Worm (Caenorhabditis elegans): ENCODE measurements around the gene srh-83.

srh-83 gene

ce11 chrV:7153046-7153445 is 11.3 kb upstream of the srh-83 start, which contains the start of gene fat-7:
fat-7 (minus strand) TSS chrV:7153146.
- TF ChIP-seq nhr-129 (tag; optimal IDR thresholded peaks at IDR 0.05) (no peak), F13H6.1 (tag; optimal IDR thresholded peaks at IDR 0.05) (no peak), gmeb-1 (tag; optimal IDR thresholded peaks at IDR 0.05) (no peak), ztf-11 (tag; optimal IDR thresholded peaks at IDR 0.05) (no peak), sma-3 (GFP tag; optimal IDR thresholded peaks at IDR 0.05) (no peak), nhr-10 (tag; optimal IDR thresholded peaks at IDR 0.05) (no peak), nhr-6 (tag; optimal IDR thresholded peaks at IDR 0.05) (no peak), skn-1 (tag; optimal IDR thresholded peaks at IDR 0.05) (no peak), sem-4 (tag; optimal IDR thresholded peaks at IDR 0.05) (no peak), ztf-4 (tag; optimal IDR thresholded peaks at IDR 0.05) (no peak), ztf-1 (GFP tag; conservative IDR thresholded peaks at IDR 0.05) (no peak), mab-5 (tag; optimal IDR thresholded peaks at IDR 0.05) (no peak), alr-1 (tag; optimal IDR thresholded peaks at IDR 0.05) (no peak), dmd-4 (tag; optimal IDR thresholded peaks at IDR 0.05) (no peak), nhr-21 (tag; optimal IDR thresholded peaks at IDR 0.05) (no peak), ceh-82 (tag; optimal IDR thresholded peaks at IDR 0.05) (no peak), sma-9 (GFP tag; optimal IDR thresholded peaks at IDR 0.05) (no peak), sma-9 (tag; optimal IDR thresholded peaks at IDR 0.05) (no peak), nhr-11 (tag; optimal IDR thresholded peaks at IDR 0.05) (no peak), elt-3 (tag; optimal IDR thresholded peaks at IDR 0.05) (no peak), fos-1 (tag; optimal IDR thresholded peaks at IDR 0.05) (no peak)

- no peak for TF ChIP-seq ztf-1 (GFP tag; conservative IDR thresholded peaks at IDR 0.05)
- no peak for TF ChIP-seq sma-3 (GFP tag; optimal IDR thresholded peaks at IDR 0.05)
These were observed 8.2 kb upstream of the srh-83 start, which contains the start of gene F10D2.10 for ce11 chrV:7156079-7156478. F10D2.10 (minus strand) TSS chrV:7156179.

- TF ChIP-seq nhr-77 (tag; optimal IDR thresholded peaks at IDR 0.05) (no peak), fos-1 (tag; optimal IDR thresholded peaks at IDR 0.05) (peak; percentile 58), sma-3 (GFP tag; optimal IDR thresholded peaks at IDR 0.05) (peak; percentile 1), sma-9 (GFP tag; optimal IDR thresholded peaks at IDR 0.05) (peak; percentile 51), sma-9 (tag; optimal IDR thresholded peaks at IDR 0.05) (no peak), blmp-1 (tag; optimal IDR thresholded peaks at IDR 0.05; ENCODE audit: insufficient read depth) (no peak)
These were observed 7.2 kb upstream of the srh-83 start, which contains the start of gene ugt-39 for ce11 chrV:7157089-7157488. ugt-39 (plus strand) TSS chrV:7157142.

ce11 chrV:7159391-7159790 is 4.9 kb upstream of the srh-83 start, which contains the start of gene str-204:
str-204 (plus strand) TSS chrV:7159691.
- TF ChIP-seq lin-11 (tag; optimal IDR thresholded peaks at IDR 0.05) (no peak), R02D3.7 (tag; optimal IDR thresholded peaks at IDR 0.05) (no peak), mdl-1 (tag; optimal IDR thresholded peaks at IDR 0.05) (no peak), nhr-21 (tag; optimal IDR thresholded peaks at IDR 0.05) (no peak), nhr-129 (tag; optimal IDR thresholded peaks at IDR 0.05) (no peak), aly-2 (tag; optimal IDR thresholded peaks at IDR 0.05) (no peak), elt-3 (tag; optimal IDR thresholded peaks at IDR 0.05) (no peak), nhr-237 (tag; optimal IDR thresholded peaks at IDR 0.05) (no peak), lsy-2 (tag; optimal IDR thresholded peaks at IDR 0.05) (no peak), crh-2 (tag; optimal IDR thresholded peaks at IDR 0.05) (no peak), lin-13 (GFP tag; optimal IDR thresholded peaks at IDR 0.05) (no peak)

- peak; percentile 34 for TF ChIP-seq sma-9 (GFP tag; optimal IDR thresholded peaks at IDR 0.05)
- TF ChIP-seq sma-9 (tag; optimal IDR thresholded peaks at IDR 0.05), result no peak
- no peak for TF ChIP-seq crh-2 (tag; optimal IDR thresholded peaks at IDR 0.05)
- no peak for TF ChIP-seq fos-1 (tag; optimal IDR thresholded peaks at IDR 0.05)
- no peak for TF ChIP-seq snpc-4 (tag; optimal IDR thresholded peaks at IDR 0.05)
- TF ChIP-seq unc-39 (tag; optimal IDR thresholded peaks at IDR 0.05), result no peak
- peak; percentile 3 for TF ChIP-seq sma-3 (GFP tag; optimal IDR thresholded peaks at IDR 0.05)
- TF ChIP-seq zag-1 (tag; optimal IDR thresholded peaks at IDR 0.05), result no peak
- no peak for TF ChIP-seq peb-1 (tag; optimal IDR thresholded peaks at IDR 0.05)
- TF ChIP-seq nhr-10 (tag; optimal IDR thresholded peaks at IDR 0.05), result no peak
- TF ChIP-seq dmd-4 (tag; optimal IDR thresholded peaks at IDR 0.05), result no peak
- TF ChIP-seq ZK546.5 (tag; optimal IDR thresholded peaks at IDR 0.05), result no peak
- no peak for TF ChIP-seq Y55F3AM.14 (GFP tag; optimal IDR thresholded peaks at IDR 0.05)
These were observed 714 bp upstream of the srh-83 start, which contains the start of gene ugt-41 for ce11 chrV:7163477-7164114. ugt-41 (minus strand) TSS chrV:7163595.
